Worm (Caenorhabditis elegans): ENCODE measurements around the gene F44E5.17.
A peak's percentile ranks its signal among the peaks of the same experiment; 100 is the strongest.

F44E5.17 gene

ce11 chrII:11772364-11772763 lies 24.0 kb upstream of the F44E5.17 start, which contains the start of gene F44E5.15:
TSS of gene F44E5.15 (plus strand) at chrII:11772664.
- TF ChIP-seq ceh-62 (tag; optimal IDR thresholded peaks at IDR 0.05) (no peak), aha-1 (tag) (peak; percentile 20), zag-1 (tag; optimal IDR thresholded peaks at IDR 0.05) (no peak), lim-7 (GFP tag; IDR thresholded peaks at IDR 0.05) (no peak)

ce11 chrII:11766472-11766871 lies 18.1 kb upstream of the F44E5.17 start, which contains the start of gene F44E5.2:
TSS of gene F44E5.2 (plus strand) at chrII:11766772.
- TF ChIP-seq lir-3 (tag; optimal IDR thresholded peaks at IDR 0.05) (no peak), unc-62 (GFP tag; optimal IDR thresholded peaks at IDR 0.05 in 1 of 2) (peak in 1 of 2 experiments; percentile 43), unc-62 (tag; optimal IDR thresholded peaks at IDR 0.05) (no peak)

ce11 chrII:11765506-11766152 lies 17.2 kb upstream of the F44E5.17 start:
- TF ChIP-seq pha-4 (GFP tag; IDR thresholded peaks at IDR 0.05) (peak; percentile 98; the same call in 1 of the 2 replicates), pha-4 (tag; optimal IDR thresholded peaks at IDR 0.05) (no peak), ctbp-1 (GFP tag; IDR thresholded peaks at IDR 0.05) (no peak), R02D3.7 (tag; optimal IDR thresholded peaks at IDR 0.05) (no peak), set-16 (GFP tag; IDR thresholded peaks at IDR 0.05) (peak; percentile 97)

- TF ChIP-seq lin-39 (tag; optimal IDR thresholded peaks at IDR 0.05) = no peak
- TF ChIP-seq T20F7.1 (GFP tag; optimal IDR thresholded peaks at IDR 0.05) = peak; percentile 70
- no peak for TF ChIP-seq zag-1 (tag; optimal IDR thresholded peaks at IDR 0.05)
- peak in 1 of 2 experiments; percentile 86 for TF ChIP-seq lsy-2 (tag; optimal IDR thresholded peaks at IDR 0.05)
- no peak for TF ChIP-seq Y48G9A.11 (GFP tag; IDR thresholded peaks at IDR 0.05)
- no peak for TF ChIP-seq duxl-1 (tag; optimal IDR thresholded peaks at IDR 0.05; ENCODE audit: poor library complexity)
- no peak for TF ChIP-seq lin-29 (GFP tag; IDR thresholded peaks at IDR 0.05)
- peak; percentile 91; the same call in 1 of the 2 replicates for TF ChIP-seq daf-19 (GFP tag; conservative IDR thresholded peaks at IDR 0.05)
- TF ChIP-seq unc-39 (tag; optimal IDR thresholded peaks at IDR 0.05) = no peak
- TF ChIP-seq php-3 (GFP tag; IDR thresholded peaks at IDR 0.05) = peak; percentile 71
- TF ChIP-seq rbr-2 (tag; optimal IDR thresholded peaks at IDR 0.05) = peak; percentile 9
- TF ChIP-seq dve-1 (tag; optimal IDR thresholded peaks at IDR 0.05; ENCODE audit: insufficient read depth) = peak; percentile 61
- peak; percentile 34 for TF ChIP-seq nhr-6 (tag; optimal IDR thresholded peaks at IDR 0.05)
- no peak for TF ChIP-seq R02D3.7 (tag; optimal IDR thresholded peaks at IDR 0.05)
- no peak for TF ChIP-seq F10B5.3 (tag; optimal IDR thresholded peaks at IDR 0.05)
- TF ChIP-seq hif-1 (tag; optimal IDR thresholded peaks at IDR 0.05) = no peak
- TF ChIP-seq nhr-28 (tag; optimal IDR thresholded peaks at IDR 0.05) = no peak
- TF ChIP-seq nhr-10 (tag; optimal IDR thresholded peaks at IDR 0.05) = no peak
- TF ChIP-seq cey-2 (tag; optimal IDR thresholded peaks at IDR 0.05; ENCODE audit: borderline replicate concordance, insufficient read depth) = no peak
- no peak for TF ChIP-seq lin-15B (tag; optimal IDR thresholded peaks at IDR 0.05)
- no peak for TF ChIP-seq set-16 (GFP tag; IDR thresholded peaks at IDR 0.05)
- TF ChIP-seq nhr-41 (GFP tag; IDR thresholded peaks at IDR 0.05) = no peak
- TF ChIP-seq lin-13 (GFP tag; optimal IDR thresholded peaks at IDR 0.05) = no peak
- no peak for TF ChIP-seq lir-3 (tag; optimal IDR thresholded peaks at IDR 0.05)
- no peak for TF ChIP-seq daf-8 (GFP tag; IDR thresholded peaks at IDR 0.05)
- TF ChIP-seq ceh-62 (tag; optimal IDR thresholded peaks at IDR 0.05) = no peak
- TF ChIP-seq gei-8 (GFP tag; optimal IDR thresholded peaks at IDR 0.05) = no peak
- 0 out of 2 replicates have a peak, but pooled peaks have one; percentile 25 for TF ChIP-seq saeg-2 (GFP tag; IDR thresholded peaks at IDR 0.05)
- TF ChIP-seq Y75B8A.6 (GFP tag; IDR thresholded peaks at IDR 0.05) = peak; percentile 87
- peak; percentile 24 for TF ChIP-seq ztf-7 (tag; optimal IDR thresholded peaks at IDR 0.05)
- TF ChIP-seq dmd-8 (GFP tag; IDR thresholded peaks at IDR 0.05) = no peak
- no peak for TF ChIP-seq F37D6.2 (tag; optimal IDR thresholded peaks at IDR 0.05)
- TF ChIP-seq madf-9 (GFP tag; conservative IDR thresholded peaks at IDR 0.05) = no peak; the same call in 1 of the 2 replicates
- TF ChIP-seq ceh-32 (tag; optimal IDR thresholded peaks at IDR 0.05; ENCODE audit: poor library complexity) = peak; percentile 57
- TF ChIP-seq ZK337.2 (GFP tag; IDR thresholded peaks at IDR 0.05) = no peak
- TF ChIP-seq lim-7 (GFP tag; IDR thresholded peaks at IDR 0.05) = peak; percentile 59
Observed at ce11 chrII:11761806-11762512, 13.6 kb upstream of the F44E5.17 start.

Data from whole organism, L4 larva.